Worm (Caenorhabditis elegans): ENCODE data around the gene vps-2.
A peak's percentile ranks its signal among the peaks of the same experiment; 100 is the strongest.

vps-2 gene

DNA sequence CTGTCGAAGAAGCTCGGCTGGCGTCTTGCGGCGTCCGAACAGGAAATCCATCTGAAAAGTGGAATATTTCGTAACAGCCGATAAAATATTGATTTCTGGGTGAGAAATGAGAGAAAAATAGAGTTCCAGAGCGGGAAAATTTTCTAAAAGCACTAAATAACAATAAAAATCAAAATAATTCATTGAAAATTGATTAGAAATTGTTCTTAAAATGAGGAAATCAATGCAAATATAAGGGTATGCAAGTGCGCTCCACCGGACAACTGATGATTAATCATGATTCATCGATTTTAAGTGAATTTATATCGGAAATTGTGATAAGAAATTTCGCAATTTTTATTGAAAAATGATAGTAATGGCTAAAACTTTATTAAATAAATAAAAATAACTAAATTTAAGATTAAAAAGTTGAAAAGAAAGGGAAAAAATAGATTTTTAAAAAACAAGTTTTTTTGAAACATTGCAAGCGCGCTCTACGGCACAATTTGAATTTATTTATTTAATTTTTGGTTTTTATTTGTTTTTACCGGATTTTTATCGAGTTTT, at the start of gene vps-2, which contains the start of gene tiar-2:
vps-2 (minus strand) TSS at position 51 of the 546 bp plus-strand sequence.
tiar-2 (plus strand) TSS at position 520 of the 546 bp plus-strand sequence.
- no peak for TF ChIP-seq him-1 (tag; optimal IDR thresholded peaks at IDR 0.05)
- TF ChIP-seq dao-5 (tag; optimal IDR thresholded peaks at IDR 0.05) = no peak
- TF ChIP-seq W03F9.2 (tag; optimal IDR thresholded peaks at IDR 0.05) = peak; percentile 89

ce11 chrII:12816412-12817146, 48.6 kb upstream of the vps-2 start, which contains the start of gene acl-7:
Gene acl-7, minus strand, starts transcription at chrII:12816462.
- TF ChIP-seq W03F9.2 (tag; optimal IDR thresholded peaks at IDR 0.05) (no peak), dao-5 (tag; optimal IDR thresholded peaks at IDR 0.05) (no peak), him-1 (tag; optimal IDR thresholded peaks at IDR 0.05) (no peak)

DNA sequence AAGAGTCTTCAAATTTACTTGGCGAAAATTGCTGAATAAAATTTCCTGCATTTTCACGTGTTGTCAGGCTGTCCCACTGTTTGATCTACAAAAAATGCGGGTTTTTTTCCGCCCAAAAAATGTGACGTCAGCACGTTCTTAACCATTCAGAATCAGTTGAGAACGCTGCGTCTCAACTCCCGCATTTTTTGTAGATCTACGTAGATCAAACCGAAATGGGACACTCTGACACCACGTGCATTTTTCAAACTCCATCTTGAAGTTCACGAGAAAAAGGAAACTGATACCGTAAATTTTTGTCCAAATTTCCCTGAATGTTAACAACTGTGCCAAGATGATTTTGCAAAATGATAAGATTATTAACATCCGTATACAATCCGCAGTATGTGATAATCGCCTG, 45.2 kb upstream of the vps-2 start:
- TF ChIP-seq him-1 (tag; optimal IDR thresholded peaks at IDR 0.05) = no peak
- TF ChIP-seq W03F9.2 (tag; optimal IDR thresholded peaks at IDR 0.05) = no peak
- TF ChIP-seq dao-5 (tag; optimal IDR thresholded peaks at IDR 0.05) = no peak

ce11 chrII:12810709-12811108, 42.7 kb upstream of the vps-2 start, which contains the start of gene Y46G5A.20:
Gene Y46G5A.20, plus strand, starts transcription at chrII:12811009.
- TF ChIP-seq W03F9.2 (tag; optimal IDR thresholded peaks at IDR 0.05) = no peak
- no peak for TF ChIP-seq dao-5 (tag; optimal IDR thresholded peaks at IDR 0.05)
- TF ChIP-seq him-1 (tag; optimal IDR thresholded peaks at IDR 0.05) = no peak

- TF ChIP-seq him-1 (tag; optimal IDR thresholded peaks at IDR 0.05) (no peak), dao-5 (tag; optimal IDR thresholded peaks at IDR 0.05) (no peak), W03F9.2 (tag; optimal IDR thresholded peaks at IDR 0.05) (no peak)
These were observed 41.7 kb upstream of the vps-2 start for ce11 chrII:12809725-12810124.

ce11 chrII:12808746-12809145, 40.7 kb upstream of the vps-2 start:
- no peak for TF ChIP-seq him-1 (tag; optimal IDR thresholded peaks at IDR 0.05)
- no peak for TF ChIP-seq dao-5 (tag; optimal IDR thresholded peaks at IDR 0.05)
- TF ChIP-seq W03F9.2 (tag; optimal IDR thresholded peaks at IDR 0.05) = no peak

DNA sequence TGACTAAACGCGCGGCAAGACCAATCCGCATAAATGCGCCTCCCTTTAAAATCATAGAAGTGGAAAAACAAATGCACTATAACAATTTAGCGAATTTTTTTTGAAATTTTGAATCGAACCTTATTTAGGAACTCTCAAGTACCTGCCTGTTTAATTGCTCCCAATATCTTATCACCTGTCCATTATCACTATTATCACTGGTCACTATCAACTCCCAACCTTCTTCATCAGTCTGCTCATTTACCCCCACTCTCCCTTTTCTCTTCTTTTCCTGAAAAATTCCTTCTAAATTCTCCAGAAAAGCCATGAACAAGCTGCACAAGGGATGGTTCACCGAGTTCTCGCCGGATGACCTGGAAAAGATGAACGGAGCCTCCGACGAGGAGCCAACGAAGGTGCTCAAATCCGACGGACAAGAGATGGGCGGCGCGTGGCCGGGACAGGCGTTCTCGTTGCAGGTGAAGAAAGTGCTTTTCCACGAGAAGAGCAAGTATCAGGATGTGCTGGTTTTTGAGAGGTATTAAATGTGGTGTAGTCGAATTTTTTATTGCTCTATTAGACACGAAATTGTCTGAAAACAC, 38.7 kb upstream of the vps-2 start, which contains the start of gene spds-1:
spds-1 (plus strand) TSS at position 298 of the 581 bp plus-strand sequence.
- TF ChIP-seq dao-5 (tag; optimal IDR thresholded peaks at IDR 0.05) (no peak), him-1 (tag; optimal IDR thresholded peaks at IDR 0.05) (no peak), W03F9.2 (tag; optimal IDR thresholded peaks at IDR 0.05) (no peak)

DNA sequence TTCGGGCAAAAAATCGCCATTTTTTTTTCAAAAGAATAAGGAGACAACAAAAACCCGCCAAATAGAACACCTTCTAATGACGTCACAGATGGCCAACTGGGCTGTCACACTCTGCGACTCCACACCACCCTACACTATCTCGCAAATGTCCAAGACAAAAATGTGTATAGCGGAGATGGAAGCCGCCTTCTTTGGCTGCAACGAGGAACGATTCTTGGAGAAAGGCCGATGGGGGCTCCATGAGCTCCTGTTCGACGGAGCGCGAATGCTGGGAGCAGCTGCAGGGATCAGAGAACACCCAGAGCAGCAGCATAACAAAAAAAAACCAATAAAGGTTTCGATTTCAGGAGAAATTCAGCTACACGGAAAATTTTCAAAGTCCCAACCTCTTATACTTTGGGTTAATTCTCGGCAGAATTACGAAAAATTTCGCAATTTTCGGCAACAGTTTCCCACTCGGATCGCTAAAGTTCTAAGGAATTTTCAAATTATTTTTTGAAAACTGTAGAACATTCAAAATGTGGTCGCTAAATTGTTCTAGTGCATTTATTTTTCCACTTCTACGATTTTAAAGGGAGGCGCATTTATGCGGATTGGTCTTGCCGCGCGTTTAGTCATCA, 37.9 kb upstream of the vps-2 start:
- TF ChIP-seq dao-5 (tag; optimal IDR thresholded peaks at IDR 0.05) (no peak), him-1 (tag; optimal IDR thresholded peaks at IDR 0.05) (peak; percentile 23), W03F9.2 (tag; optimal IDR thresholded peaks at IDR 0.05) (no peak)

- TF ChIP-seq him-1 (tag; optimal IDR thresholded peaks at IDR 0.05) (no peak), W03F9.2 (tag; optimal IDR thresholded peaks at IDR 0.05) (no peak), dao-5 (tag; optimal IDR thresholded peaks at IDR 0.05) (no peak)
These were observed 37.1 kb upstream of the vps-2 start, which contains the start of the genes Y46G5A.18 and Y46G5A.47 for ce11 chrII:12805161-12805560. Gene Y46G5A.18, minus strand, starts transcription at chrII:12805261. Gene Y46G5A.47, minus strand, starts transcription at chrII:12805306.

DNA sequence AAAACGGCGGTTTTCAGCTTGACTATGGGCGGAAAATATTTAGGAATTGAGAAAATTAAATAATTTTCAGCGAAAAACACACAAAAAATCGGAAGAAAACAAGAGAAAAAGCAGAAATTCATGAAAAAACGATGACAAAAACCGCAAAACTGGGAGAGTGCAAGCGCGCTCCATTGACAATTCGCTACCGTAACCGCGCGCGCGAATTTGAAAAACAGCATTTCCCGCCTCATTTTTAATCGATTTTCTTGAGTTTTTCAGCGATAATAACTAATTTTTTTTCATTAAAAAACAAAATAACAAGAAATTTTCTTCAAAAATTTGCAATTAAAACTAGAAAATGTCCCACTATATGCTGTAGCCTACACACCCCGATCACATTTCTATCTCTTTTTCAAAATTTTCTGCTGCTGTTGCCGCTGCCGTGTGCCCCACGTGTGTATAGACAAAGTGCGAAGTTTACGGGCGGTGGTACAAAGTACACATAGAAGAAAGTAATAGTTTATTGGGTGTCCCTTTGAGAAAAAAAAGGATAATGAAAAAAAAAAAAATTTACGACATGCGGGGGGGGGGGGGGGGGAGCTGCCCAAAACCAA, 32.0 kb upstream of the vps-2 start:
- peak; percentile 3 for TF ChIP-seq W03F9.2 (tag; optimal IDR thresholded peaks at IDR 0.05)
- TF ChIP-seq dao-5 (tag; optimal IDR thresholded peaks at IDR 0.05) = no peak
- no peak for TF ChIP-seq him-1 (tag; optimal IDR thresholded peaks at IDR 0.05)

DNA sequence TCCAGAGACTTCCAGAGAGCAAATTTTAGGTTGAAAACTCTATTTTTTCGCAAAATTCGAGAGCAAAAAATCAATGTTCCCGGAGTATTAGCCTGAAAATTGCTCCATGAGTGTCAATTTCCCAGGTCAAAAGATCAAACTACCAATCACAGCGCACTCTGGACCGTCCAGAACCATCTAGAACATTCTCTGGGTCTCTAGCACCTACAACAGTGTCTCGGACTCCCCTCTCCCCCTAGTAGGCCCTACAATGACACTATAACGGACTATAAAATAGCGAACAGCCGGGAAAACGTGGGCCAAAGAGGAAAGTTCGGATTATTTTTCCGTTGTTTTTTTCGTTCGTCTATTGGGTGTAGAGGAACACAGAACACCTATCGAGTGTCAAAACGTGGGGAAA, 31.3 kb upstream of the vps-2 start:
- TF ChIP-seq him-1 (tag; optimal IDR thresholded peaks at IDR 0.05) = no peak
- TF ChIP-seq W03F9.2 (tag; optimal IDR thresholded peaks at IDR 0.05) = no peak
- no peak for TF ChIP-seq dao-5 (tag; optimal IDR thresholded peaks at IDR 0.05)

- TF ChIP-seq him-1 (tag; optimal IDR thresholded peaks at IDR 0.05) (no peak), dao-5 (tag; optimal IDR thresholded peaks at IDR 0.05) (no peak), W03F9.2 (tag; optimal IDR thresholded peaks at IDR 0.05) (no peak)
These were observed 30.8 kb upstream of the vps-2 start for ce11 chrII:12798814-12799213.

DNA sequence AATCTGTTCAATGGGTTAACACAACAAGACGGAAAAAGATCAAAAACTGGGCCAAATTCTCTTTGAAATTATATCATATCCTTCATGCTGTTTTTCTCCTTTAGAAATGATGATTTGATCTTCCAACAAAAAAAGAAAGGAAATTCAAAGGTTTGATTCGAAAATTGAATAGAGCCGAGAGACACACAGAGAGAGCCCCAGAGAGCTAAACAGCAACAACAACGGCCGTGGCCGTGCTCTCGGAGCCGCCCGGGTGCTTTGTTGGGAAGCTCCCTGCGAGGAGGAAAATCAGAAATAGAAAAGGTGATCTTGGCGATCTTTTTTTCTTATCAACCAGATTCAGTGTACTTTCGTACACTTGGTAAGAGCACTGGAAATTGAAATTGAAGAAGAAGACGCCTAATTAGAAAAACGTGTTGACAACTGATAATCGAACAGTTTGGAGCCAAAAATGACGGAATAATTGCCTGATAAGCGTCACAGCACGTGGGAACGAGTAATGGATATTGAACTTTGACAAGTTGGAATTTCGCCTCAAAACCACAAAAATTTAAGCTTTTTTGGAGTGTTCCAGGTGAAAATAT, 29.3 kb upstream of the vps-2 start:
- TF ChIP-seq W03F9.2 (tag; optimal IDR thresholded peaks at IDR 0.05) = no peak
- no peak for TF ChIP-seq him-1 (tag; optimal IDR thresholded peaks at IDR 0.05)
- no peak for TF ChIP-seq dao-5 (tag; optimal IDR thresholded peaks at IDR 0.05)

Measured in whole organism, L4/young adult.